Worm (Caenorhabditis elegans) whole organism, L2 larva: ENCODE measurements around the gene sth-1.

Source experiments
- alr-1 ChIP-seq: fragments of 150-350 bp; optimal IDR thresholded peaks from 2 replicates; lab custom pipeline; 2014; ENCODE audit warnings: missing biosample characterization, missing genetic modification characterization
- ama-1 ChIP-seq: fragments of 150-350 bp; optimal IDR thresholded peaks from 2 replicates; lab custom pipeline; 2018; ENCODE audit warnings: inconsistent platforms
- ceh-82 ChIP-seq: fragments of 150-350 bp; optimal IDR thresholded peaks from 2 replicates; lab custom pipeline; 2014; ENCODE audit warnings: missing biosample characterization, missing genetic modification characterization
- mdl-1 ChIP-seq, 2 experiments: fragments of 150-350 bp in 1 of 2; sonication (generic microtip) in 1 of 2; optimal IDR thresholded peaks; 2 replicates each; lab custom pipeline; 2017; ENCODE audit warnings: missing biosample characterization in 2 of 2, missing genetic modification characterization in 2 of 2
- nhr-10 ChIP-seq: sonication (generic microtip); optimal IDR thresholded peaks from 2 replicates; lab custom pipeline; 2017; ENCODE audit warnings: missing biosample characterization, missing genetic modification characterization
- nhr-237 ChIP-seq: fragments of 150-350 bp; optimal IDR thresholded peaks from 2 replicates; lab custom pipeline; 2014; ENCODE audit warnings: missing biosample characterization, missing genetic modification characterization
- snpc-4 ChIP-seq: fragments of 150-350 bp; optimal IDR thresholded peaks from 2 replicates; lab custom pipeline; 2014; ENCODE audit warnings: missing biosample characterization, missing genetic modification characterization
- unc-39 ChIP-seq: fragments of 150-350 bp; optimal IDR thresholded peaks from 2 replicates; lab custom pipeline; 2014; ENCODE audit warnings: missing biosample characterization, missing genetic modification characterization
- zag-1 ChIP-seq: fragments of 150-350 bp; optimal IDR thresholded peaks from 2 replicates; lab custom pipeline; 2014; ENCODE audit warnings: missing biosample characterization, missing genetic modification characterization

DNA sequence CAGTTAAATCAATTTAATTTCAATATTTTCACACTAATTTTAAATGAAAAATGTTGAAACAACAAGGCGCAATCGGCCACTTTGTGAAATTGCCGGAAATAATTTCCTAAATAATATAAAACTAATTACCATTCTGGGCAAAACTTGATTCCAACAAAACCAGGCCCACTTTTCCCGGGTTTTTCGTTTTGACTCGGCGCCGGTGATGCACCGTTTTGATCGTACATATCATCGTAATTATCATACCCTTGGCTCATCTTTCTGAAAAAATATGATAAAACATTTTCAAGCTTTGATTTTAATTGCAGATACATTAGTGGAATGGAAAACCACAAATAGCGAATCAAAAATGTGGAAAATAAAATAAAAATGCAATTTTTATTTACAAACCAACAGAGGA, 39.9 kb upstream of the sth-1 start, which contains the start of gene rpb-9:
- no peak for TF ChIP-seq snpc-4 (tag; lab: Kevin White, UChicago)
- no peak for TF ChIP-seq zag-1
- TF ChIP-seq alr-1 (tag; lab: Kevin White, UChicago) = no peak
- no peak for TF ChIP-seq unc-39 (tag; lab: Kevin White, UChicago)
- no peak for TF ChIP-seq ceh-82 (tag; lab: Kevin White, UChicago)
- no peak for TF ChIP-seq ama-1 (lab: Kevin White, UChicago)
- TF ChIP-seq nhr-237 (tag; lab: Kevin White, UChicago) = no peak
- TF ChIP-seq mdl-1 (tag; optimal IDR thresholded peaks at IDR 0.05; lab: Kevin White, UChicago) = no peak
- TF ChIP-seq nhr-10 = no peak
